Worm (Caenorhabditis elegans) whole organism, young adult: ENCODE data around the gene hum-8.

Experiments used
- B0261.1 ChIP-seq: sonication (generic microtip); optimal IDR thresholded peaks from 2 replicates; lab custom pipeline; 2016; ENCODE audit warnings: mild to moderate bottlenecking, missing genetic modification characterization, moderate library complexity, missing compliant biosample characterization
- C06A6.2 ChIP-seq: fragments of 200-800 bp; sonication (Bioruptor generic); conservative IDR thresholded peaks from 2 replicates; pipeline ENCODE4 v1.3.6; 2022; ENCODE audit warnings: missing genetic modification characterization, missing compliant biosample characterization
- C17E4.6 ChIP-seq: fragments of 200-800 bp; sonication (Bioruptor generic); IDR thresholded peaks from 2 replicates; pipeline ENCODE4 v1.3.6; 2022; ENCODE audit warnings: missing genetic modification reagents, missing genetic modification characterization, missing compliant biosample characterization
- F37B4.10 ChIP-seq: fragments of 200-800 bp; sonication (Bioruptor generic); IDR thresholded peaks from 2 replicates; pipeline ENCODE4 v1.3.6; 2022; ENCODE audit warnings: missing genetic modification characterization, missing compliant biosample characterization
- F49E8.2 ChIP-seq: sonication (generic microtip); optimal IDR thresholded peaks from 3 replicates; lab custom pipeline; 2017; ENCODE audit warnings: missing genetic modification characterization, mild to moderate bottlenecking, missing compliant biosample characterization, antibody characterized with exemption, moderate library complexity; ENCODE audit not compliant: insufficient read depth
- F52B5.7 ChIP-seq: sonication (generic microtip); optimal IDR thresholded peaks from 2 replicates; lab custom pipeline; 2016; ENCODE audit warnings: mild to moderate bottlenecking, missing genetic modification characterization, missing compliant biosample characterization
- K11D2.4 ChIP-seq: fragments of 200-800 bp; sonication (Bioruptor generic); IDR thresholded peaks from 2 replicates; pipeline ENCODE4 v1.3.6; 2022; ENCODE audit warnings: missing genetic modification reagents, missing genetic modification characterization, missing compliant biosample characterization
- K12H6.12 ChIP-seq: fragments of 200-800 bp; sonication (Bioruptor generic); optimal IDR thresholded peaks from 2 replicates; lab custom pipeline; 2018; ENCODE audit warnings: mild to moderate bottlenecking, missing genetic modification characterization, missing compliant biosample characterization
- T26A5.8 ChIP-seq: sonication (generic microtip); optimal IDR thresholded peaks from 2 replicates; lab custom pipeline; 2016; ENCODE audit warnings: missing genetic modification characterization, missing compliant biosample characterization
- Y53G8AR.9 ChIP-seq: fragments of 200-800 bp; sonication (Bioruptor generic); conservative IDR thresholded peaks from 2 replicates; pipeline ENCODE4 v1.3.6; 2022; ENCODE audit warnings: missing genetic modification reagents, missing genetic modification characterization, missing compliant biosample characterization
- Y67H2A.10 ChIP-seq: fragments of 200-800 bp; sonication (Bioruptor generic); conservative IDR thresholded peaks from 2 replicates; pipeline ENCODE4 v1.3.6; 2022; ENCODE audit warnings: missing genetic modification reagents, missing genetic modification characterization, missing compliant biosample characterization
- attf-6 ChIP-seq: fragments of 200-800 bp; sonication (Bioruptor generic); IDR thresholded peaks from 2 replicates; pipeline ENCODE4 v1.3.6; 2022; ENCODE audit warnings: missing genetic modification reagents, missing genetic modification characterization, missing compliant biosample characterization
- ceh-40 ChIP-seq: fragments of 200-800 bp; sonication (Bioruptor generic); IDR thresholded peaks from 2 replicates; pipeline ENCODE4 v1.3.6; 2022; ENCODE audit warnings: missing genetic modification characterization, missing compliant biosample characterization
- ceh-91 ChIP-seq: fragments of 200-800 bp; sonication (Bioruptor generic); IDR thresholded peaks from 2 replicates; pipeline ENCODE4 v1.3.6; 2022; ENCODE audit warnings: missing genetic modification reagents, missing genetic modification characterization, missing compliant biosample characterization
- dpff-1 ChIP-seq: sonication (generic microtip); optimal IDR thresholded peaks from 2 replicates; lab custom pipeline; 2017; ENCODE audit warnings: mild to moderate bottlenecking, missing genetic modification characterization, missing compliant biosample characterization
- dpl-1 ChIP-seq: fragments of 150-350 bp; optimal IDR thresholded peaks from 2 replicates; lab custom pipeline; 2014; ENCODE audit warnings: missing biosample characterization, missing genetic modification reagents, missing genetic modification characterization
- efl-1 ChIP-seq: fragments of 150-350 bp; optimal IDR thresholded peaks from 2 replicates; lab custom pipeline; 2014; ENCODE audit warnings: missing biosample characterization, missing genetic modification reagents, missing genetic modification characterization
- egl-18 ChIP-seq: fragments of 200-800 bp; sonication (Bioruptor generic); IDR thresholded peaks from 2 replicates; pipeline ENCODE4 v1.3.6; 2022; ENCODE audit warnings: missing genetic modification reagents, missing genetic modification characterization, missing compliant biosample characterization
- egrh-3 ChIP-seq: fragments of 200-800 bp; sonication (Bioruptor generic); IDR thresholded peaks from 2 replicates; pipeline ENCODE4 v1.3.6; 2022; ENCODE audit warnings: missing genetic modification reagents, missing genetic modification characterization, missing compliant biosample characterization
- hlh-12 ChIP-seq: sonication (generic microtip); optimal IDR thresholded peaks from 2 replicates; lab custom pipeline; 2016; ENCODE audit warnings: missing genetic modification characterization, missing compliant biosample characterization
- lag-1 ChIP-seq: fragments of 200-800 bp; sonication (Bioruptor generic); IDR thresholded peaks from 2 replicates; pipeline ENCODE4 v1.3.6; 2022; ENCODE audit warnings: missing genetic modification reagents, missing genetic modification characterization, missing compliant biosample characterization
- lsy-27 ChIP-seq: sonication (generic microtip); optimal IDR thresholded peaks from 2 replicates; lab custom pipeline; 2017; ENCODE audit warnings: missing genetic modification characterization, mild to moderate bottlenecking, missing compliant biosample characterization, antibody characterized with exemption, missing genotype, borderline replicate concordance; ENCODE audit not compliant: insufficient read depth
- madf-8 ChIP-seq: fragments of 200-800 bp; sonication (Bioruptor generic); conservative IDR thresholded peaks from 2 replicates; pipeline ENCODE4 v1.3.6; 2022; ENCODE audit warnings: missing genetic modification reagents, missing genetic modification characterization, missing compliant biosample characterization
- mcd-1 ChIP-seq: fragments of 200-800 bp; sonication (Bioruptor generic); IDR thresholded peaks from 2 replicates; pipeline ENCODE4 v1.3.6; 2022; ENCODE audit warnings: missing genetic modification reagents, missing genetic modification characterization, missing compliant biosample characterization
- mxl-1 ChIP-seq: sonication (generic microtip); optimal IDR thresholded peaks from 2 replicates; lab custom pipeline; 2016; ENCODE audit warnings: missing genetic modification characterization, missing compliant biosample characterization
- nfya-1 ChIP-seq: sonication (generic microtip); optimal IDR thresholded peaks from 2 replicates; lab custom pipeline; 2017; ENCODE audit warnings: antibody characterized with exemption, missing compliant biosample characterization, missing genetic modification characterization, borderline replicate concordance; ENCODE audit not compliant: insufficient read depth
- nhr-179 ChIP-seq: sonication (generic microtip); optimal IDR thresholded peaks from 2 replicates; lab custom pipeline; 2016; ENCODE audit warnings: mild to moderate bottlenecking, missing genetic modification characterization, missing compliant biosample characterization
- nhr-80 ChIP-seq: sonication (generic microtip); optimal IDR thresholded peaks from 2 replicates; lab custom pipeline; 2016; ENCODE audit warnings: missing genetic modification characterization, missing compliant biosample characterization
- pbrm-1 ChIP-seq: fragments of 200-800 bp; sonication (Bioruptor generic); IDR thresholded peaks from 2 replicates; pipeline ENCODE4 v1.3.6; 2022; ENCODE audit warnings: missing genetic modification reagents, missing genetic modification characterization, missing compliant biosample characterization
- pha-4 ChIP-seq: fragments of 150-350 bp; sonication (generic microtip); optimal IDR thresholded peaks from 2 replicates; lab custom pipeline; 2014; ENCODE audit warnings: missing biosample characterization, missing genetic modification reagents, missing genetic modification characterization
- sea-2 ChIP-seq: fragments of 200-800 bp; sonication (Bioruptor generic); IDR thresholded peaks from 2 replicates; pipeline ENCODE4 v1.3.6; 2022; ENCODE audit warnings: missing genetic modification characterization, missing compliant biosample characterization
- snpc-1.1 ChIP-seq: sonication (generic microtip); optimal IDR thresholded peaks from 2 replicates; lab custom pipeline; 2017; ENCODE audit warnings: missing genetic modification characterization, mild to moderate bottlenecking, missing compliant biosample characterization, antibody characterized with exemption, moderate library complexity, missing genotype, missing genetic modification reagents; ENCODE audit not compliant: insufficient read depth
- snpc-1.3 ChIP-seq: sonication (generic microtip); optimal IDR thresholded peaks from 2 replicates; lab custom pipeline; 2017; ENCODE audit warnings: missing genetic modification characterization, mild to moderate bottlenecking, missing compliant biosample characterization, antibody characterized with exemption, moderate library complexity, missing genotype, missing genetic modification reagents; ENCODE audit not compliant: insufficient read depth
- snpc-3.4 ChIP-seq: sonication (generic microtip); optimal IDR thresholded peaks from 2 replicates; lab custom pipeline; 2017; ENCODE audit warnings: missing genetic modification characterization, mild to moderate bottlenecking, missing compliant biosample characterization, antibody characterized with exemption, moderate library complexity, missing genotype, missing genetic modification reagents
- somi-1 ChIP-seq: fragments of 200-800 bp; sonication (Bioruptor generic); optimal IDR thresholded peaks from 2 replicates; lab custom pipeline; 2018; ENCODE audit warnings: mild to moderate bottlenecking, missing genetic modification characterization, missing compliant biosample characterization
- sptf-2 ChIP-seq: fragments of 200-800 bp; sonication (Bioruptor generic); optimal IDR thresholded peaks from 2 replicates; lab custom pipeline; 2018; ENCODE audit warnings: mild to moderate bottlenecking, missing genetic modification characterization, missing compliant biosample characterization
- unc-130 ChIP-seq: sonication (generic microtip); optimal IDR thresholded peaks from 2 replicates; lab custom pipeline; 2016; ENCODE audit warnings: missing genetic modification reagents, missing genetic modification characterization, missing compliant biosample characterization

hum-8 gene

DNA sequence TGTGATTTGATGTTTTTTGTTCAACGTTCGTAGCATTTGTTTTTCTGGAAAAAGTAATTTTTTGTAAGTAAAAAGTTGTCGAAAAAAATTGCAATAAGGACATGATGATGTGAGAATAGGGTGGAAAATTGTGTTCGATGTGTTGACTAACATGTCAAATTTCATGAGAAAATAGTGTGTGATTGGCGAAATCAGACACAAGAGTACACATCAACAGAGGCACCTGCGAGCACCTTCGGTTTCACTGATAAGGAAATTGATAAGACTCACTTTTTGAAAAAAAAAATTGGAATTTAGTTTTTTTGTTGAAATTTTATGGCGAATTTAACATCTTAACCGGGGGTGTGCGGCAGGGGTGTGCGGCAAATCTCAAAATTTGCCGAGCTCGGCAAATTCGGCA, at the start of gene hum-8:
Gene hum-8, minus strand, starts transcription at position 46 of the 400 bp plus-strand sequence.
- no peak for TF ChIP-seq F37B4.10 (GFP tag; lab: Robert Waterston, UW)
- peak; percentile 83 for TF ChIP-seq nhr-80 (tag; lab: Kevin White, UChicago)
- TF ChIP-seq pha-4 (tag; lab: Kevin White, UChicago) = peak; percentile 58
- TF ChIP-seq, all 124 proteins: peak for 2

DNA sequence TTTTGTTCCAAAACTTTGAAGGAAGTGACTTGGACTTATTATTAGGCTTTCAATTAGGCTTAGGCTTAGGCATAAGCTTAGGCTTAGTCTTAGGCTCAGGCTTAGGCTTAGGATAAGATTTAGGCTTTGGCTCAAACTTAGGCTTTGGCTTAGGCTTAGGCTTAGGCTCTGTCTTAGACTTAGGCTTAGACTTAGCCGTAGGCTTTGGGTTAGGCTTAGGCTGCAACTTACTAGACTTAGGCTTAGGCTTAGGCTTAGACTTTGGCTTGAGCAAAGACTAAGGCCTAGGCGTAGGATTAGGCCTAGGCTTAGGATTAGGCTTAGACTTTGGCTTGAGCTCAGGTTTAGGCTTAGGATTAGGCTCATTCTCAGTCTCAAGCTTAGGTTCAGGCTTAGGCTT, 44.4 kb upstream of the hum-8 start:
- TF ChIP-seq dpl-1 (GFP tag; lab: Kevin White, UChicago) (no peak), Y53G8AR.9 (GFP tag; lab: Robert Waterston, UW) (no peak), dpff-1 (tag; lab: Kevin White, UChicago) (no peak), hlh-12 (no peak), mcd-1 (GFP tag; lab: Robert Waterston, UW) (no peak), F52B5.7 (tag; lab: Kevin White, UChicago) (no peak), lsy-27 (tag; lab: Kevin White, UChicago) (no peak), mxl-1 (tag; lab: Kevin White, UChicago) (no peak), snpc-3.4 (tag; lab: Kevin White, UChicago) (no peak), unc-130 (GFP tag; lab: Kevin White, UChicago) (no peak), snpc-1.3 (no peak), somi-1 (GFP tag; lab: Kevin White, UChicago) (no peak), K11D2.4 (no peak), snpc-1.1 (tag; lab: Kevin White, UChicago) (no peak), T26A5.8 (tag; lab: Kevin White, UChicago) (no peak), ceh-91 (no peak)

DNA sequence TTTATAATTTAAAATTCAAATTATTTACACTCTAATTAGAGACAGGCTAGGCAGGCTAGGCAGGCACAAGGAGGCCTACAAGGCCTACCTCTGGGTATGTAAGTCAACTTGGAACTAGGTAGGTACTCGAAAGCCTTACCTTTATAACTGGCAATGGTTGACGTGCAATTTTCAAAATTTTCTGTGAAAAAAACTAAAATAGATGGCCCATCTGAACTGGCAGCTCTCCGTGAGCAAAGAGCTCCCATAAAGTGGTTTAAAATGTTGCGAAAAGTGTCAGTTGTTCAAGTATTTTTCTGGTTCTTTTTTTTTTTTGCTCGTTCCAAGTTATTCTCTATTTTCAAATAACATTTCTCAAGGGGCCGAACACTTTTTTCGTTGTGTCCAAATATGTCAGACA, 43.6 kb upstream of the hum-8 start:
- TF ChIP-seq efl-1 (GFP tag; lab: Kevin White, UChicago) (no peak), attf-6 (GFP tag; lab: Robert Waterston, UW) (no peak), madf-8 (no peak), ceh-91 (no peak), egl-18 (GFP tag; lab: Robert Waterston, UW) (no peak), somi-1 (GFP tag; lab: Kevin White, UChicago) (no peak), egrh-3 (no peak), K12H6.12 (tag; lab: Kevin White, UChicago) (no peak), sea-2 (GFP tag; lab: Robert Waterston, UW) (no peak), ceh-40 (GFP tag; lab: Robert Waterston, UW) (no peak), nfya-1 (tag; lab: Kevin White, UChicago) (no peak), C17E4.6 (no peak), F49E8.2 (tag; lab: Kevin White, UChicago) (no peak), nhr-179 (tag; lab: Kevin White, UChicago) (no peak), B0261.1 (tag; lab: Kevin White, UChicago) (no peak)

ce11 chrIV:481067-481466, 40.7 kb upstream of the hum-8 start, which contains the start of gene npr-37:
TSS of gene npr-37 (minus strand) at chrIV:481167.
- TF ChIP-seq lag-1 (GFP tag; lab: Robert Waterston, UW) = no peak
- no peak for TF ChIP-seq Y67H2A.10 (GFP tag; lab: Robert Waterston, UW)
- no peak for TF ChIP-seq sptf-2 (GFP tag; lab: Kevin White, UChicago)
- TF ChIP-seq pbrm-1 (GFP tag; lab: Robert Waterston, UW) = no peak
- TF ChIP-seq madf-8 = no peak
- no peak for TF ChIP-seq C06A6.2 (GFP tag; lab: Robert Waterston, UW)
